Fruit fly (Drosophila melanogaster) whole organism, embryonic: ENCODE measurements around the gene Eip63E.
A peak's percentile ranks its signal among the peaks of the same experiment; 100 is the strongest.

Experiments used
- CG11560 ChIP-seq: fragments of 200-800 bp; sonication (Bioruptor generic); IDR thresholded peaks from 3 replicates; pipeline ENCODE4 v1.3.6; 2022; ENCODE audit warnings: missing biosample characterization, missing genetic modification characterization
- CG12299 ChIP-seq: fragments of 200-800 bp; sonication (Bioruptor generic); optimal IDR thresholded peaks from 2 replicates; lab custom pipeline; 2018; ENCODE audit warnings: missing biosample characterization, mild to moderate bottlenecking, missing genetic modification characterization
- CG12942 ChIP-seq: fragments of 200-800 bp; sonication (Bioruptor generic); optimal IDR thresholded peaks from 3 replicates; lab custom pipeline; 2016; ENCODE audit warnings: missing biosample characterization, missing genetic modification characterization
- CG13775 ChIP-seq: fragments of 200-800 bp; sonication (Bioruptor generic); optimal IDR thresholded peaks from 3 replicates; lab custom pipeline; 2017; ENCODE audit warnings: missing biosample characterization, mild to moderate bottlenecking, missing genetic modification characterization
- CG15601 ChIP-seq: fragments of 200-800 bp; sonication (Bioruptor generic); optimal IDR thresholded peaks from 3 replicates; lab custom pipeline; 2019; ENCODE audit warnings: missing biosample characterization, mild to moderate bottlenecking, missing genetic modification characterization, moderate library complexity
- CG2678 ChIP-seq: fragments of 200-800 bp; sonication (Bioruptor generic); optimal IDR thresholded peaks from 3 replicates; lab custom pipeline; 2019; ENCODE audit warnings: missing biosample characterization, mild to moderate bottlenecking, missing genetic modification characterization, moderate library complexity
- CG2712 ChIP-seq: fragments of 200-800 bp; optimal IDR thresholded peaks from 3 replicates; lab custom pipeline; 2019; ENCODE audit warnings: missing biosample characterization, mild to moderate bottlenecking, missing genetic modification characterization, moderate library complexity
- CG30403 ChIP-seq: fragments of 200-800 bp; sonication (Bioruptor generic); optimal IDR thresholded peaks from 3 replicates; lab custom pipeline; 2016; ENCODE audit warnings: missing biosample characterization, missing genetic modification characterization
- CG31441 ChIP-seq: fragments of 200-800 bp; sonication (Bioruptor generic); IDR thresholded peaks from 2 replicates; pipeline ENCODE4 v1.3.6; 2022; ENCODE audit warnings: missing biosample characterization, missing genetic modification characterization
- CG3163 ChIP-seq: fragments of 200-800 bp; sonication (Bioruptor generic); optimal IDR thresholded peaks from 3 replicates; lab custom pipeline; 2016; ENCODE audit warnings: missing biosample characterization, missing genetic modification characterization
- CG33557 ChIP-seq: fragments of 200-800 bp; sonication (Bioruptor generic); optimal IDR thresholded peaks from 2 replicates; lab custom pipeline; 2019; ENCODE audit warnings: missing biosample characterization, mild to moderate bottlenecking, missing genetic modification characterization, moderate library complexity
- CG42726 ChIP-seq: fragments of 200-800 bp; sonication (Bioruptor generic); IDR thresholded peaks from 2 replicates; pipeline ENCODE4 v1.3.6; 2022; ENCODE audit warnings: missing biosample characterization, missing genetic modification characterization; ENCODE audit not compliant: partially characterized antibody
- CG4404 ChIP-seq: fragments of 200-800 bp; sonication (Bioruptor generic); IDR thresholded peaks from 2 replicates; pipeline ENCODE4 v1.3.6; 2022; ENCODE audit warnings: missing biosample characterization, missing genetic modification characterization
- CG7745 ChIP-seq: fragments of 200-800 bp; sonication (Bioruptor generic); optimal IDR thresholded peaks from 2 replicates; lab custom pipeline; 2018; ENCODE audit warnings: missing biosample characterization, mild to moderate bottlenecking, missing genetic modification characterization, moderate library complexity
- CG8281 ChIP-seq: fragments of 200-800 bp; sonication (Bioruptor generic); optimal IDR thresholded peaks from 2 replicates; lab custom pipeline; 2018; ENCODE audit warnings: missing biosample characterization, mild to moderate bottlenecking, missing genetic modification characterization, moderate library complexity
- CG9437 ChIP-seq: fragments of 200-800 bp; sonication (Bioruptor generic); optimal IDR thresholded peaks from 2 replicates; lab custom pipeline; 2018; ENCODE audit warnings: missing biosample characterization, mild to moderate bottlenecking, missing genetic modification characterization
- CG9727 ChIP-seq: fragments of 200-800 bp; sonication (Bioruptor generic); optimal IDR thresholded peaks from 3 replicates; lab custom pipeline; 2017; ENCODE audit warnings: missing biosample characterization, mild to moderate bottlenecking, missing genetic modification characterization
- CoRest ChIP-seq: fragments of 200-800 bp; sonication (Bioruptor generic); optimal IDR thresholded peaks from 3 replicates; lab custom pipeline; 2018; ENCODE audit warnings: missing biosample characterization, mild to moderate bottlenecking, missing genetic modification characterization, moderate library complexity
- Dll ChIP-seq: fragments of 200-800 bp; sonication (Bioruptor generic); IDR thresholded peaks from 4 replicates; pipeline ENCODE4 v1.3.6; 2022; ENCODE audit warnings: missing biosample characterization, missing genetic modification characterization; ENCODE audit not compliant: partially characterized antibody
- Drgx ChIP-seq: fragments of 200-800 bp; sonication (Bioruptor generic); IDR thresholded peaks from 2 replicates; pipeline ENCODE4 v1.3.6; 2022; ENCODE audit warnings: missing biosample characterization, missing genetic modification characterization
- Ets97D ChIP-seq: fragments of 200-800 bp; sonication (Bioruptor generic); optimal IDR thresholded peaks from 3 replicates; lab custom pipeline; 2016; ENCODE audit warnings: missing biosample characterization, missing genetic modification characterization
- H15 ChIP-seq: fragments of 200-800 bp; sonication (Bioruptor generic); IDR thresholded peaks from 3 replicates; pipeline ENCODE4 v1.3.6; 2022; ENCODE audit warnings: missing biosample characterization, missing genetic modification characterization
- Hr51 ChIP-seq, 2 experiments: fragments of 200-800 bp; sonication (Bioruptor generic); optimal IDR thresholded peaks; 2 replicates in 1 of 2; 3 replicates in 1 of 2; lab custom pipeline; 2016 to 2018; ENCODE audit warnings: missing biosample characterization in 2 of 2, missing genetic modification characterization in 2 of 2, mild to moderate bottlenecking in 1 of 2, moderate library complexity in 1 of 2
- Lim3 ChIP-seq: fragments of 200-800 bp; sonication (Bioruptor generic); IDR thresholded peaks from 2 replicates; pipeline ENCODE4 v1.3.6; 2022; ENCODE audit warnings: missing biosample characterization, missing genetic modification characterization
- Neu2 ChIP-seq: fragments of 200-800 bp; sonication (Bioruptor generic); optimal IDR thresholded peaks from 3 replicates; lab custom pipeline; 2016; ENCODE audit warnings: missing biosample characterization, missing genetic modification characterization, borderline replicate concordance
- Nf-YC ChIP-seq: fragments of 200-800 bp; optimal IDR thresholded peaks from 3 replicates; lab custom pipeline; 2019; ENCODE audit warnings: missing biosample characterization, mild to moderate bottlenecking, missing genetic modification characterization, moderate library complexity
- Poxn ChIP-seq: fragments of 200-800 bp; sonication (Bioruptor generic); IDR thresholded peaks from 2 replicates; pipeline ENCODE4 v1.3.6; 2022; ENCODE audit warnings: missing biosample characterization, missing genetic modification characterization
- Sry-β ChIP-seq: fragments of 200-800 bp; sonication (Bioruptor generic); optimal IDR thresholded peaks from 2 replicates; lab custom pipeline; 2018; ENCODE audit warnings: missing biosample characterization, mild to moderate bottlenecking, missing genetic modification characterization, moderate library complexity
- YL-1 ChIP-seq: fragments of 200-800 bp; sonication (Bioruptor generic); optimal IDR thresholded peaks from 3 replicates; lab custom pipeline; 2017; ENCODE audit warnings: missing biosample characterization, mild to moderate bottlenecking, missing genetic modification characterization
- ab ChIP-seq: fragments of 200-800 bp; sonication (Bioruptor generic); optimal IDR thresholded peaks from 2 replicates; lab custom pipeline; 2016; ENCODE audit warnings: missing biosample characterization, missing genetic modification characterization
- cad ChIP-seq: fragments of >200 bp; optimal IDR thresholded peaks from 2 replicates; lab custom pipeline; 2017; ENCODE audit warnings: missing biosample characterization, missing genetic modification characterization
- crp ChIP-seq, 2 experiments: fragments of 200-800 bp; sonication (Bioruptor generic); optimal IDR thresholded peaks; 2 replicates in 1 of 2; 3 replicates in 1 of 2; lab custom pipeline; 2017; ENCODE audit warnings: missing biosample characterization in 2 of 2, missing genetic modification characterization in 2 of 2, mild to moderate bottlenecking in 1 of 2, moderate library complexity in 1 of 2
- dati ChIP-seq: fragments of 200-800 bp; sonication (Bioruptor generic); IDR thresholded peaks from 2 replicates; pipeline ENCODE4 v1.3.6; 2022; ENCODE audit warnings: missing biosample characterization, missing genetic modification characterization
- dimm ChIP-seq: fragments of 200-800 bp; sonication (Bioruptor generic); IDR thresholded peaks from 2 replicates; pipeline ENCODE4 v1.3.6; 2022; ENCODE audit warnings: missing biosample characterization, missing genetic modification characterization
- disco-r ChIP-seq: fragments of 200-800 bp; sonication (Bioruptor generic); optimal IDR thresholded peaks from 2 replicates; lab custom pipeline; 2016; ENCODE audit warnings: missing biosample characterization, missing genetic modification characterization
- dpn ChIP-seq, 2 experiments: fragments of 200-800 bp; sonication (Bioruptor generic); optimal IDR thresholded peaks; 3 replicates each; lab custom pipeline; 2016; ENCODE audit warnings: missing biosample characterization in 2 of 2, missing genetic modification characterization in 2 of 2
- en ChIP-seq: fragments of 200-800 bp; sonication (Bioruptor generic); optimal IDR thresholded peaks from 2 replicates; lab custom pipeline; 2016; ENCODE audit warnings: missing biosample characterization, missing genetic modification characterization
- fd3F ChIP-seq: fragments of 200-800 bp; sonication (Bioruptor generic); optimal IDR thresholded peaks from 2 replicates; lab custom pipeline; 2018; ENCODE audit warnings: missing biosample characterization, mild to moderate bottlenecking, missing genetic modification characterization, moderate library complexity
- fd96Cb ChIP-seq: fragments of 200-800 bp; sonication (Bioruptor generic); optimal IDR thresholded peaks from 2 replicates; lab custom pipeline; 2018; ENCODE audit warnings: missing biosample characterization, mild to moderate bottlenecking, missing genetic modification characterization, moderate library complexity
- fru ChIP-seq: fragments of >200 bp; optimal IDR thresholded peaks from 2 replicates; lab custom pipeline; 2017
- h ChIP-seq: fragments of >200 bp; optimal IDR thresholded peaks from 2 replicates; lab custom pipeline; 2017
- hth ChIP-seq: fragments of >200 bp; optimal IDR thresholded peaks from 2 replicates; lab custom pipeline; 2017; ENCODE audit warnings: inconsistent platforms
- lov ChIP-seq, 2 experiments: fragments of 200-800 bp in 1 of 2; fragments of >200 bp in 1 of 2; sonication (Bioruptor generic) in 1 of 2; IDR thresholded peaks in 1 of 2; optimal IDR thresholded peaks in 1 of 2; 2 replicates in 1 of 2; 3 replicates in 1 of 2; pipeline versions ENCODE4 v1.3.6 to Lab custom; 2017 to 2022; ENCODE audit warnings: missing biosample characterization in 1 of 2, missing genetic modification characterization in 1 of 2
- maf-S ChIP-seq: fragments of 200-800 bp; sonication (Bioruptor generic); optimal IDR thresholded peaks from 2 replicates; lab custom pipeline; 2016; ENCODE audit warnings: missing biosample characterization, missing genetic modification characterization
- nom ChIP-seq: fragments of 200-800 bp; sonication (Bioruptor generic); optimal IDR thresholded peaks from 2 replicates; lab custom pipeline; 2017; ENCODE audit warnings: missing biosample characterization, missing genetic modification characterization, mild to moderate bottlenecking, moderate library complexity, missing genetic modification reagents
- otp ChIP-seq: fragments of 200-800 bp; sonication (Bioruptor generic); IDR thresholded peaks from 3 replicates; pipeline ENCODE4, ENCODE4 v1.3.6; 2022; ENCODE audit warnings: missing biosample characterization, missing genetic modification characterization
- pita ChIP-seq: fragments of 200-800 bp; sonication (Bioruptor generic); optimal IDR thresholded peaks from 2 replicates; lab custom pipeline; 2017; ENCODE audit warnings: missing biosample characterization, mild to moderate bottlenecking, missing genetic modification characterization
- sr ChIP-seq: fragments of 200-800 bp; sonication (Bioruptor generic); IDR thresholded peaks from 3 replicates; pipeline ENCODE4 v1.3.6; 2022; ENCODE audit warnings: missing biosample characterization, missing genetic modification characterization
- vvl ChIP-seq: fragments of 200-800 bp; sonication (Bioruptor generic); IDR thresholded peaks from 2 replicates; pipeline ENCODE4 v1.3.6; 2022; ENCODE audit warnings: missing biosample characterization, missing genetic modification characterization
- zen ChIP-seq: fragments of 200-800 bp; sonication (Bioruptor generic); optimal IDR thresholded peaks from 3 replicates; lab custom pipeline; 2018; ENCODE audit warnings: missing biosample characterization, mild to moderate bottlenecking, missing genetic modification characterization, moderate library complexity
- zfh1 ChIP-seq: fragments of 200-800 bp; sonication (Bioruptor generic); IDR thresholded peaks from 3 replicates; pipeline ENCODE4 v1.3.6; 2022; ENCODE audit warnings: missing biosample characterization, missing genetic modification characterization

Eip63E gene

dm6 chr3L:3626069-3626468 is 110.5 kb downstream of the Eip63E start, which contains the start of gene dar1 (continued):
- TF ChIP-seq Neu2 (no peak), CG12942 (no peak), CG42726 (GFP tag; lab: Robert Waterston, UW) (peak; percentile 41; the same call in 1 of the 2 replicates), YL-1 (no peak), H15 (no peak), lov (optimal IDR thresholded peaks at IDR 0.05; lab: Kevin White, UChicago) (no peak), lov (GFP tag; IDR thresholded peaks at IDR 0.05; lab: Robert Waterston, UW) (0 out of 3 replicates have a peak, but pooled peaks have one; percentile 48), Lim3 (no peak), dpn (GFP tag; optimal IDR thresholded peaks at IDR 0.05; lab: Kevin White, UChicago) (no peak), maf-S (GFP tag; lab: Kevin White, UChicago) (no peak), dati (GFP tag; lab: Robert Waterston, UW) (no peak), Poxn (no peak), Hr51 (GFP tag; optimal IDR thresholded peaks at IDR 0.05; lab: Kevin White, UChicago) (no peak), disco-r (GFP tag; lab: Kevin White, UChicago) (no peak), CG2712 (tag; lab: Kevin White, UChicago) (no peak), pita (GFP tag; lab: Kevin White, UChicago) (no peak), CG7745 (no peak), dimm (GFP tag; lab: Robert Waterston, UW) (no peak), Ets97D (GFP tag; lab: Kevin White, UChicago) (no peak), CG9727 (no peak), h (lab: Kevin White, UChicago) (no peak), CG8281 (tag; lab: Kevin White, UChicago) (no peak), ab (no peak), CoRest (tag; lab: Kevin White, UChicago) (no peak), vvl (peak; percentile 49; the same call in 1 of the 2 replicates), CG12299 (tag; lab: Kevin White, UChicago) (no peak), otp (peak; percentile 67; the same call in 2 of the 3 replicates), en (GFP tag; lab: Kevin White, UChicago) (no peak), fd96Cb (tag; lab: Kevin White, UChicago) (no peak), crp (GFP tag; optimal IDR thresholded peaks at IDR 0.05; lab: Kevin White, UChicago) (peak in 1 of 2 experiments; percentile 42), CG15601 (tag; lab: Kevin White, UChicago) (no peak), sr (GFP tag; lab: Robert Waterston, UW) (peak; percentile 54; the same call in 2 of the 3 replicates), CG3163 (GFP tag; lab: Kevin White, UChicago) (no peak), zfh1 (GFP tag; lab: Robert Waterston, UW) (no peak), fru (lab: Kevin White, UChicago) (no peak), CG2678 (tag; lab: Kevin White, UChicago) (no peak), cad (GFP tag; lab: Kevin White, UChicago) (no peak), zen (no peak), nom (GFP tag; lab: Kevin White, UChicago) (peak; percentile 33), CG4404 (GFP tag; lab: Robert Waterston, UW) (no peak), Sry-β (GFP tag; lab: Kevin White, UChicago) (no peak), CG30403 (GFP tag; lab: Kevin White, UChicago) (no peak), fd3F (GFP tag; lab: Kevin White, UChicago) (no peak), CG31441 (no peak), Drgx (peak; percentile 42; the same call in 1 of the 2 replicates), Dll (GFP tag; lab: Robert Waterston, UW) (peak; percentile 38; the same call in 1 of the 4 replicates), hth (lab: Kevin White, UChicago) (no peak), CG13775 (GFP tag; lab: Kevin White, UChicago) (no peak), CG33557 (no peak), CG9437 (GFP tag; lab: Kevin White, UChicago) (no peak), CG11560 (tag; lab: Robert Waterston, UW) (no peak), Nf-YC (tag; lab: Kevin White, UChicago) (peak; percentile 96)
